Worm (Caenorhabditis elegans) whole organism, L3 larva: ENCODE results near the gene F44G4.3.

ENCODE experiments used
- R02D3.7 ChIP-seq: fragments of 150-350 bp; optimal IDR thresholded peaks from 2 replicates; lab custom pipeline; 2014; ENCODE audit warnings: missing biosample characterization, missing genetic modification characterization
- aly-2 ChIP-seq: fragments of 150-350 bp; optimal IDR thresholded peaks from 2 replicates; lab custom pipeline; 2014; ENCODE audit warnings: missing biosample characterization, missing genetic modification characterization
- nhr-12 ChIP-seq: fragments of 150-350 bp; optimal IDR thresholded peaks from 2 replicates; lab custom pipeline; 2014; ENCODE audit warnings: missing biosample characterization, missing genetic modification characterization
- nhr-23 ChIP-seq: fragments of 150-350 bp; optimal IDR thresholded peaks from 2 replicates; lab custom pipeline; 2014; ENCODE audit warnings: missing biosample characterization, missing genetic modification reagents, missing genetic modification characterization
- nhr-76 ChIP-seq: fragments of 150-350 bp; sonication (generic microtip); optimal IDR thresholded peaks from 5 replicates; lab custom pipeline; 2014; ENCODE audit warnings: missing biosample characterization, missing genetic modification characterization
- snpc-4 ChIP-seq: fragments of 150-350 bp; optimal IDR thresholded peaks from 2 replicates; lab custom pipeline; 2014; ENCODE audit warnings: missing biosample characterization, missing genetic modification characterization
- unc-39 ChIP-seq: sonication (generic microtip); optimal IDR thresholded peaks from 4 replicates; lab custom pipeline; 2017; ENCODE audit warnings: missing biosample characterization, missing genetic modification characterization
- ztf-4 ChIP-seq: fragments of 150-350 bp; optimal IDR thresholded peaks from 2 replicates; lab custom pipeline; 2014; ENCODE audit warnings: missing biosample characterization, missing genetic modification characterization

- TF ChIP-seq R02D3.7 (tag; lab: Kevin White, UChicago) (no peak), nhr-12 (tag; lab: Kevin White, UChicago) (no peak), ztf-4 (tag; lab: Kevin White, UChicago) (no peak), unc-39 (tag; lab: Kevin White, UChicago) (no peak), nhr-23 (tag; lab: Kevin White, UChicago) (no peak), nhr-76 (tag; lab: Kevin White, UChicago) (no peak), aly-2 (no peak), snpc-4 (tag; lab: Kevin White, UChicago) (no peak)
These were observed 33.4 kb downstream of the F44G4.3 start, which contains the start of gene sftd-3 for ce11 chrII:8964049-8964448.
